Fruit fly (Drosophila melanogaster): ENCODE results near the gene stet.
A peak's percentile ranks its signal among the peaks of the same experiment; 100 is the strongest.

Gene stet

dm6 chr3L:1489523-1489922 is at the start of gene stet:
TSS of gene stet (minus strand) at chr3L:1489547.
- TF ChIP-seq CG32121 (GFP tag; IDR thresholded peaks at IDR 0.05) (0 out of 2 replicates have a peak, but pooled peaks have one; percentile 21), Pif1B (GFP tag; optimal IDR thresholded peaks at IDR 0.05) (no peak), CG12605 (GFP tag; IDR thresholded peaks at IDR 0.05) (peak; percentile 49; the same call in 1 of the 2 replicates), CG8159 (tag; optimal IDR thresholded peaks at IDR 0.05) (no peak), CG15710 (tag; optimal IDR thresholded peaks at IDR 0.05) (no peak), CG10348 (GFP tag; IDR thresholded peaks at IDR 0.05) (no peak), CG8301 (tag; optimal IDR thresholded peaks at IDR 0.05) (no peak), CG34367 (tag; optimal IDR thresholded peaks at IDR 0.05) (no peak), CG4496 (GFP tag; IDR thresholded peaks at IDR 0.05) (peak; percentile 61; the same call in 1 of the 3 replicates), CG9948 (tag; optimal IDR thresholded peaks at IDR 0.05) (no peak), Ets98B (GFP tag; IDR thresholded peaks at IDR 0.05) (no peak; the same call in 1 of the 2 replicates)

- TF ChIP-seq EcR (GFP tag; optimal IDR thresholded peaks at IDR 0.05) (peak; percentile 1), CG14655 (GFP tag; optimal IDR thresholded peaks at IDR 0.05) (no peak), Snoo (tag; optimal IDR thresholded peaks at IDR 0.05) (no peak), CG32121 (GFP tag; IDR thresholded peaks at IDR 0.05) (no peak), CG9948 (tag; optimal IDR thresholded peaks at IDR 0.05) (no peak), CG34367 (tag; optimal IDR thresholded peaks at IDR 0.05) (no peak), CG8159 (tag; optimal IDR thresholded peaks at IDR 0.05) (peak; percentile 46)
Measured at dm6 chr3L:1538314-1538854, 49.0 kb upstream of the stet start.

- TF ChIP-seq fd96Ca (GFP tag; IDR thresholded peaks at IDR 0.05) (no peak), CG14655 (GFP tag; optimal IDR thresholded peaks at IDR 0.05) (no peak), CG32121 (GFP tag; IDR thresholded peaks at IDR 0.05) (no peak), Pif1B (GFP tag; optimal IDR thresholded peaks at IDR 0.05) (no peak), CG8301 (tag; optimal IDR thresholded peaks at IDR 0.05) (no peak), rn (GFP tag; IDR thresholded peaks at IDR 0.05) (no peak), CG15710 (tag; optimal IDR thresholded peaks at IDR 0.05) (no peak), D1 (tag; optimal IDR thresholded peaks at IDR 0.05) (no peak), CG17806 (tag; optimal IDR thresholded peaks at IDR 0.05) (no peak), CG10348 (GFP tag; IDR thresholded peaks at IDR 0.05) (no peak)
Measured at dm6 chr3L:1537353-1537752, 48.0 kb upstream of the stet start.

- TF ChIP-seq CG32121 (GFP tag; IDR thresholded peaks at IDR 0.05) (peak; percentile 43; the same call in 1 of the 2 replicates), Snoo (tag; optimal IDR thresholded peaks at IDR 0.05) (peak; percentile 65), CG13204 (GFP tag; optimal IDR thresholded peaks at IDR 0.05) (no peak), CG34367 (tag; optimal IDR thresholded peaks at IDR 0.05) (peak; percentile 25), CG10348 (GFP tag; IDR thresholded peaks at IDR 0.05) (no peak), CG17806 (tag; optimal IDR thresholded peaks at IDR 0.05) (peak; percentile 36), CG4496 (GFP tag; IDR thresholded peaks at IDR 0.05) (peak; percentile 76), CG12605 (GFP tag; IDR thresholded peaks at IDR 0.05) (0 out of 2 replicates have a peak, but pooled peaks have one; percentile 18), CG15710 (tag; optimal IDR thresholded peaks at IDR 0.05) (peak; percentile 24), D1 (tag; optimal IDR thresholded peaks at IDR 0.05) (no peak), CG8159 (tag; optimal IDR thresholded peaks at IDR 0.05) (peak; percentile 53), CG8301 (tag; optimal IDR thresholded peaks at IDR 0.05) (peak; percentile 26), Pif1B (GFP tag; optimal IDR thresholded peaks at IDR 0.05) (no peak), CG9948 (tag; optimal IDR thresholded peaks at IDR 0.05) (peak; percentile 16), Ets98B (GFP tag; IDR thresholded peaks at IDR 0.05) (peak; percentile 63), fd96Ca (GFP tag; IDR thresholded peaks at IDR 0.05) (0 out of 3 replicates have a peak, but pooled peaks have one; percentile 13), CG14655 (GFP tag; optimal IDR thresholded peaks at IDR 0.05) (no peak), EcR (GFP tag; optimal IDR thresholded peaks at IDR 0.05) (peak; percentile 57)
Measured at dm6 chr3L:1536487-1537337, 47.4 kb upstream of the stet start, which contains the start of the genes CG12091 and pns. TSS of gene CG12091 (minus strand) at chr3L:1536835. TSS of gene pns (plus strand) at chr3L:1537137.

- TF ChIP-seq CG32121 (GFP tag; IDR thresholded peaks at IDR 0.05) (peak; percentile 50; the same call in 1 of the 2 replicates), Ets98B (GFP tag; IDR thresholded peaks at IDR 0.05) (peak; percentile 38; the same call in 1 of the 2 replicates), EcR (GFP tag; optimal IDR thresholded peaks at IDR 0.05) (no peak), CG4496 (GFP tag; IDR thresholded peaks at IDR 0.05) (peak; percentile 44; the same call in 1 of the 3 replicates), CG13204 (GFP tag; optimal IDR thresholded peaks at IDR 0.05) (no peak)
Measured at dm6 chr3L:1533699-1534431, 44.5 kb upstream of the stet start, which contains the start of gene Iml1. TSS of gene Iml1 (minus strand) at chr3L:1534034.

dm6 chr3L:1531159-1531558 is 41.8 kb upstream of the stet start, which contains the start of gene Ir62a:
TSS of gene Ir62a (minus strand) at chr3L:1531259.
- no peak for TF ChIP-seq CG15710 (tag; optimal IDR thresholded peaks at IDR 0.05)
- TF ChIP-seq CG34367 (tag; optimal IDR thresholded peaks at IDR 0.05): no peak
- TF ChIP-seq CG8159 (tag; optimal IDR thresholded peaks at IDR 0.05): no peak
- no peak for TF ChIP-seq CG4496 (GFP tag; IDR thresholded peaks at IDR 0.05)
- TF ChIP-seq CG17806 (tag; optimal IDR thresholded peaks at IDR 0.05): no peak
- no peak for TF ChIP-seq CG9948 (tag; optimal IDR thresholded peaks at IDR 0.05)
- TF ChIP-seq Pif1B (GFP tag; optimal IDR thresholded peaks at IDR 0.05): no peak
- TF ChIP-seq gl (tag; optimal IDR thresholded peaks at IDR 0.05): no peak
- no peak for TF ChIP-seq CG12605 (GFP tag; IDR thresholded peaks at IDR 0.05)
- no peak for TF ChIP-seq EcR (GFP tag; optimal IDR thresholded peaks at IDR 0.05)
- TF ChIP-seq CG10348 (GFP tag; IDR thresholded peaks at IDR 0.05): no peak
- no peak for TF ChIP-seq Ets98B (GFP tag; IDR thresholded peaks at IDR 0.05)
- no peak for TF ChIP-seq D1 (tag; optimal IDR thresholded peaks at IDR 0.05)
- no peak for TF ChIP-seq fd96Ca (GFP tag; IDR thresholded peaks at IDR 0.05)
- TF ChIP-seq CG8301 (tag; optimal IDR thresholded peaks at IDR 0.05): no peak
- TF ChIP-seq Pif1A (GFP tag; optimal IDR thresholded peaks at IDR 0.05): no peak
- no peak for TF ChIP-seq Snoo (tag; optimal IDR thresholded peaks at IDR 0.05)
